Worm (Caenorhabditis elegans) whole organism, L3 larva: Measurements from ENCODE around the gene K11D12.11.

Experiments
- fkh-2 ChIP-seq: fragments of 150-350 bp; optimal IDR thresholded peaks from 2 replicates; lab custom pipeline; 2014; ENCODE audit warnings: missing biosample characterization, missing genetic modification reagents, missing genetic modification characterization
- jun-1 ChIP-seq: fragments of 150-350 bp; optimal IDR thresholded peaks from 2 replicates; lab custom pipeline; 2014; ENCODE audit warnings: missing biosample characterization, missing genetic modification reagents, missing genetic modification characterization
- nhr-11 ChIP-seq: fragments of 150-350 bp; optimal IDR thresholded peaks from 2 replicates; lab custom pipeline; 2014; ENCODE audit warnings: missing biosample characterization, missing genetic modification characterization
- nhr-12 ChIP-seq: fragments of 150-350 bp; optimal IDR thresholded peaks from 2 replicates; lab custom pipeline; 2014; ENCODE audit warnings: missing biosample characterization, missing genetic modification characterization
- nhr-43 ChIP-seq: sonication (generic microtip); optimal IDR thresholded peaks from 2 replicates; lab custom pipeline; 2016; ENCODE audit warnings: mild to moderate bottlenecking, missing genetic modification characterization, missing compliant biosample characterization; ENCODE audit not compliant: poor library complexity, severe bottlenecking
- tbx-2 ChIP-seq: sonication (generic microtip); optimal IDR thresholded peaks from 2 replicates; lab custom pipeline; 2016; ENCODE audit warnings: mild to moderate bottlenecking, missing genetic modification characterization, missing compliant biosample characterization
- unc-39 ChIP-seq: sonication (generic microtip); optimal IDR thresholded peaks from 4 replicates; lab custom pipeline; 2017; ENCODE audit warnings: missing biosample characterization, missing genetic modification characterization

- TF ChIP-seq jun-1 (tag; lab: Kevin White, UChicago) (no peak), fkh-2 (tag; lab: Kevin White, UChicago) (no peak), unc-39 (tag; lab: Kevin White, UChicago) (no peak), nhr-11 (tag; lab: Kevin White, UChicago) (no peak), tbx-2 (tag; lab: Kevin White, UChicago) (no peak), nhr-43 (tag; lab: Kevin White, UChicago) (no peak), nhr-12 (tag; lab: Kevin White, UChicago) (no peak)
Measured at ce11 chrV:5035058-5035457, 4.3 kb downstream of the K11D12.11 start, which contains the start of gene K11D12.6.
